Worm (Caenorhabditis elegans) whole organism, L2 larva: ENCODE data around the gene C35A5.3.

Experiments
- R02D3.7 ChIP-seq: fragments of 150-350 bp; optimal IDR thresholded peaks from 2 replicates; lab custom pipeline; 2014; ENCODE audit warnings: missing biosample characterization, missing genetic modification characterization
- ama-1 ChIP-seq: fragments of 150-350 bp; optimal IDR thresholded peaks from 2 replicates; lab custom pipeline; 2018; ENCODE audit warnings: inconsistent platforms
- ceh-82 ChIP-seq: fragments of 150-350 bp; optimal IDR thresholded peaks from 2 replicates; lab custom pipeline; 2014; ENCODE audit warnings: missing biosample characterization, missing genetic modification characterization
- dmd-4 ChIP-seq: sonication (generic microtip); optimal IDR thresholded peaks from 2 replicates; lab custom pipeline; 2017; ENCODE audit warnings: missing biosample characterization, missing genetic modification characterization
- lin-13 ChIP-seq: fragments of 150-350 bp; optimal IDR thresholded peaks from 2 replicates; lab custom pipeline; 2014; ENCODE audit warnings: missing biosample characterization, missing genetic modification reagents, missing genetic modification characterization
- lin-39 ChIP-seq: fragments of 150-350 bp; optimal IDR thresholded peaks from 2 replicates; lab custom pipeline; 2014; ENCODE audit warnings: missing biosample characterization, missing genetic modification reagents, missing genetic modification characterization
- lsy-2 ChIP-seq, 2 experiments: fragments of 150-350 bp in 1 of 2; sonication (generic microtip) in 1 of 2; optimal IDR thresholded peaks; 2 replicates each; lab custom pipeline; 2014 to 2017; ENCODE audit warnings: missing biosample characterization in 2 of 2, missing genetic modification characterization in 2 of 2
- nhr-237 ChIP-seq: fragments of 150-350 bp; optimal IDR thresholded peaks from 2 replicates; lab custom pipeline; 2014; ENCODE audit warnings: missing biosample characterization, missing genetic modification characterization
- nhr-25 ChIP-seq: fragments of 150-350 bp; sonication (generic microtip); optimal IDR thresholded peaks from 3 replicates; lab custom pipeline; 2014; ENCODE audit warnings: missing biosample characterization, missing genetic modification characterization
- nhr-6 ChIP-seq: fragments of 150-350 bp; optimal IDR thresholded peaks from 2 replicates; lab custom pipeline; 2014; ENCODE audit warnings: missing biosample characterization, missing genetic modification characterization
- nhr-77 ChIP-seq: fragments of 150-350 bp; optimal IDR thresholded peaks from 2 replicates; lab custom pipeline; 2014; ENCODE audit warnings: missing biosample characterization, missing genetic modification characterization
- sma-9 ChIP-seq, 2 experiments: fragments of 150-350 bp in 1 of 2; sonication (generic microtip) in 1 of 2; optimal IDR thresholded peaks; 2 replicates each; lab custom pipeline; 2014 to 2016; ENCODE audit warnings: missing genetic modification characterization in 2 of 2, mild to moderate bottlenecking in 1 of 2, missing biosample characterization in 1 of 2, missing compliant biosample characterization in 1 of 2, missing genetic modification reagents in 1 of 2, moderate library complexity in 1 of 2
- unc-62 ChIP-seq: fragments of 150-350 bp; optimal IDR thresholded peaks from 2 replicates; lab custom pipeline; 2014; ENCODE audit warnings: missing biosample characterization, missing genetic modification reagents, missing genetic modification characterization
- ztf-11 ChIP-seq: sonication (generic microtip); optimal IDR thresholded peaks from 2 replicates; lab custom pipeline; 2017; ENCODE audit warnings: missing biosample characterization, missing genetic modification characterization

- TF ChIP-seq lsy-2 (tag; optimal IDR thresholded peaks at IDR 0.05; lab: Kevin White, UChicago) (no peak), lin-39 (tag; lab: Kevin White, UChicago) (no peak), dmd-4 (no peak), nhr-77 (tag; lab: Kevin White, UChicago) (no peak), ztf-11 (tag; lab: Kevin White, UChicago) (no peak), nhr-237 (tag; lab: Kevin White, UChicago) (no peak), nhr-25 (tag; lab: Kevin White, UChicago) (no peak), ama-1 (lab: Kevin White, UChicago) (no peak), lin-13 (GFP tag; lab: Kevin White, UChicago) (no peak), nhr-6 (tag; lab: Kevin White, UChicago) (no peak), R02D3.7 (no peak), sma-9 (GFP tag; optimal IDR thresholded peaks at IDR 0.05; lab: Kevin White, UChicago) (no peak), sma-9 (tag; optimal IDR thresholded peaks at IDR 0.05; lab: Kevin White, UChicago) (no peak), ceh-82 (tag; lab: Kevin White, UChicago) (no peak), unc-62 (GFP tag; lab: Kevin White, UChicago) (no peak)
Observed at ce11 chrV:10491443-10491842, 9.8 kb downstream of the C35A5.3 start, which contains the start of gene aqp-5.
